Fruit fly (Drosophila melanogaster): Measurements from ENCODE around the gene ScsbetaA.

Gene ScsbetaA

dm6 chr3R:8978768-8979167 lies 40.2 kb downstream of the ScsbetaA start (continued):
- TF ChIP-seq CG9437 (GFP tag; optimal IDR thresholded peaks at IDR 0.05) (peak; percentile 14), CG11695 (GFP tag; IDR thresholded peaks at IDR 0.05) (0 out of 3 replicates have a peak, but pooled peaks have one; percentile 28), gem (tag; optimal IDR thresholded peaks at IDR 0.05) (peak; percentile 64), CG10147 (GFP tag; optimal IDR thresholded peaks at IDR 0.05) (no peak), E2f1 (GFP tag; IDR thresholded peaks at IDR 0.05) (0 out of 2 replicates have a peak, but pooled peaks have one; percentile 20), gsb-n (tag; optimal IDR thresholded peaks at IDR 0.05) (peak; percentile 53), CG8924 (tag; optimal IDR thresholded peaks at IDR 0.05) (peak; percentile 1), CG10979 (tag; optimal IDR thresholded peaks at IDR 0.05) (peak; percentile 67), dpn (GFP tag; optimal IDR thresholded peaks at IDR 0.05) (peak in 1 of 2 experiments; percentile 1), bcd (GFP tag; optimal IDR thresholded peaks at IDR 0.05) (peak; percentile 12), ftz-f1 (GFP tag; optimal IDR thresholded peaks at IDR 0.05) (no peak), CG4424 (GFP tag; optimal IDR thresholded peaks at IDR 0.05) (peak; percentile 22), PHDP (tag; optimal IDR thresholded peaks at IDR 0.05) (peak; percentile 50), jing (GFP tag; optimal IDR thresholded peaks at IDR 0.05) (no peak), CG14014 (GFP tag; IDR thresholded peaks at IDR 0.05) (0 out of 2 replicates have a peak, but pooled peaks have one; percentile 40), tin (GFP tag; optimal IDR thresholded peaks at IDR 0.05) (peak; percentile 8), CG30403 (GFP tag; optimal IDR thresholded peaks at IDR 0.05) (peak; percentile 18), croc (GFP tag; conservative IDR thresholded peaks at IDR 0.05) (peak; percentile 19; the same call in 1 of the 3 replicates), CG32772 (GFP tag; IDR thresholded peaks at IDR 0.05) (peak; percentile 16; the same call in 1 of the 2 replicates), sisA (GFP tag; IDR thresholded peaks at IDR 0.05) (peak; percentile 40), row (GFP tag; IDR thresholded peaks at IDR 0.05) (peak; percentile 61), toy (GFP tag; IDR thresholded peaks at IDR 0.05) (no peak), oc (tag; optimal IDR thresholded peaks at IDR 0.05) (peak; percentile 55), eyg (GFP tag; optimal IDR thresholded peaks at IDR 0.05) (no peak), sc (optimal IDR thresholded peaks at IDR 0.05) (no peak), sc (GFP tag; optimal IDR thresholded peaks at IDR 0.05) (peak; percentile 3), CG16815 (GFP tag; optimal IDR thresholded peaks at IDR 0.05) (no peak), CG15601 (tag; optimal IDR thresholded peaks at IDR 0.05) (peak; percentile 50), HLHmδ (GFP tag; optimal IDR thresholded peaks at IDR 0.05) (no peak)

DNA sequence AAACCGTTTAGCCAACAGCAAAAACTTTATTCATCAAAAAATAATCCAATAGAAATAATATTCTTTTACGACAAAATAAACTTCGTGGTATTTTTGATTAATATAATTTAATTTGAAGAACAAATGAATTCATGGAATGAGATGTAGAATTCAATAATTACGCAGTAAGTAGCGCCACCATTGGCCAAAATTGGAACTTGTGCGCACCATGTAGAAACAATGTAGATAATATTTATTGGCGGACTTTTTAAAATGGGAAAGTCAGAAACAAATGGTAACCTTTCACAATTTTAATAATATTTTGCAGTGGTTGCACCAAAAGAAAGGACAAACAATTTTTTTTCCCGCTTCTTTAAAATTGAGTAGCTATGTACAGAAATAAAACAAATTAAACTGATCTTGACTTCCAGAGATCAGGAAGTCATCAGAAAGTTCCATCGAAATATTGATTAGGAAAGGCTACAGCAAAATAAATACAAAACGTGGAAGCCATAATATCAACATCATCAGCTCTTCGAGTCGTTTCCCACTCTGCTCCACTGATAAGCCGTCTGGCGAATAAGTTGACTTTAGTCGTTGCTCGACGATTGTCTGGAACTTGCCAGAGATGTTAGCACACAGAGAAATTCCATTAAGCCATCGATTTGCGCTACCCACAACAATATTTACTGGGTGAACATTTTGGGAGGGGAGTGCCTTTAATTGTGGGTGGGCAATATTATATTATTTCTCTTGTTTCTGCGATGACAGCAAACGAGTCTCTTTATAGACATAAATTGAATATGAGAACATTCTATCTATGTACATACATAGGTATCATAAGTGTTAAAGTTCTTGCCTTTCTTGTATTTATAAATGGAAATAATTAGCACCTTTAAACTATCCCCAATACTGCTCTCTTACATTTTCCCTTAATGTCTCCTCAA lies 41.6 kb downstream of the ScsbetaA start:
- TF ChIP-seq exex (tag; optimal IDR thresholded peaks at IDR 0.05): peak; percentile 43
- no peak for TF ChIP-seq Usf (GFP tag; optimal IDR thresholded peaks at IDR 0.05)
- TF ChIP-seq Nf-YA (GFP tag; IDR thresholded peaks at IDR 0.05): no peak
- no peak for TF ChIP-seq Antp (GFP tag; optimal IDR thresholded peaks at IDR 0.05)
- peak; percentile 25 for TF ChIP-seq D19A (tag; optimal IDR thresholded peaks at IDR 0.05)
- no peak for TF ChIP-seq Trl (optimal IDR thresholded peaks at IDR 0.05)
- TF ChIP-seq Trl (GFP tag; optimal IDR thresholded peaks at IDR 0.05): no peak
- no peak for TF ChIP-seq CG4282 (GFP tag; optimal IDR thresholded peaks at IDR 0.05)
- TF ChIP-seq al (GFP tag; IDR thresholded peaks at IDR 0.05): no peak
- peak; percentile 2 for TF ChIP-seq CG6765 (GFP tag; optimal IDR thresholded peaks at IDR 0.05)
- TF ChIP-seq CG15011 (GFP tag; optimal IDR thresholded peaks at IDR 0.05): no peak
- TF ChIP-seq sr (GFP tag; IDR thresholded peaks at IDR 0.05): no peak
- no peak for TF ChIP-seq Lim3 (GFP tag; IDR thresholded peaks at IDR 0.05)
- peak; percentile 44 for TF ChIP-seq CG2712 (tag; optimal IDR thresholded peaks at IDR 0.05)
- 0 out of 2 replicates have a peak, but pooled peaks have one; percentile 20 for TF ChIP-seq Scr (GFP tag; IDR thresholded peaks at IDR 0.05; ENCODE audit: partially characterized antibody)
- TF ChIP-seq Dek (tag; optimal IDR thresholded peaks at IDR 0.05): peak; percentile 69
- TF ChIP-seq jing (GFP tag; optimal IDR thresholded peaks at IDR 0.05): no peak
- peak; percentile 56; the same call in 2 of the 3 replicates for TF ChIP-seq CG7963 (GFP tag; IDR thresholded peaks at IDR 0.05; ENCODE audit: partially characterized antibody)
- TF ChIP-seq CG12104 (GFP tag; optimal IDR thresholded peaks at IDR 0.05): no peak
- no peak for TF ChIP-seq Kr (GFP tag; optimal IDR thresholded peaks at IDR 0.05)
- peak; percentile 82; the same call in 2 of the 3 replicates for TF ChIP-seq CG2199 (GFP tag; IDR thresholded peaks at IDR 0.05)
- TF ChIP-seq CG7271 (tag; optimal IDR thresholded peaks at IDR 0.05): no peak
